Fruit fly (Drosophila melanogaster) Kc167 (cell line): ENCODE results near the gene CG5478.

Source experiments
- h ChIP-seq: fragments of >200 bp; optimal IDR thresholded peaks from 3 replicates; lab custom pipeline; 2018; ENCODE audit warnings: missing external identifiers
- insv ChIP-seq: fragments of >200 bp; optimal IDR thresholded peaks from 3 replicates; lab custom pipeline; 2018; ENCODE audit warnings: missing external identifiers
- psq ChIP-seq: fragments of >200 bp; optimal IDR thresholded peaks from 2 replicates; lab custom pipeline; 2017; ENCODE audit warnings: missing external identifiers
- ttk ChIP-seq: sonication (Bioruptor generic); optimal IDR thresholded peaks from 2 replicates; lab custom pipeline; 2017; ENCODE audit warnings: missing external identifiers

DNA sequence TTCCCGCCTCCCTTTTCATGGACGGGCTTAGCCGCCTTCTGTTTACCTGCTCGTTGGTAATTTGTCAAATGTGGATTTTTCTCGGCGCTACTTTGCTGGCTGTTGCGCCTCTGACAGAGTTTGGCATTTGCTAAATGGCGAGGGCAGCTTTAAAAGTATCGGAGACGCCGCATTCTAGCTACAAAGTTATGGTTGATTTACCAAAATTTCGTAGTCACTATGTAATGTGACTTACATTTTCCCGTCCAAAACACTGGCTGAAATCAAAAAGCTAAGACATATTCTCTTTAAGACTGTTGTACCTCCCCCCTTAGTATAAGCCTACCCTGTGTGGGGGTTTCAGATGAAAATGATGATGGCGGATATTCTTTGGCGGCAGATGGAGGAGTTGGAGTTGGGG lies 14.1 kb upstream of the CG5478 start:
- TF ChIP-seq ttk (lab: Kevin White, UChicago): no peak
- TF ChIP-seq insv (lab: Kevin White, UChicago): no peak
- TF ChIP-seq psq (lab: Kevin White, UChicago): no peak
- no peak for TF ChIP-seq h (lab: Kevin White, UChicago)
